Fruit fly (Drosophila melanogaster) whole organism, embryonic: Measurements from ENCODE around the gene CG12123.
A peak's percentile ranks its signal among the peaks of the same experiment; 100 is the strongest.

Source experiments
- B-H2 ChIP-seq: fragments of 200-800 bp; sonication (Bioruptor generic); optimal IDR thresholded peaks from 2 replicates; lab custom pipeline; 2018; ENCODE audit warnings: missing biosample characterization, mild to moderate bottlenecking, missing genetic modification characterization
- CG11247 ChIP-seq: fragments of 200-800 bp; sonication (Bioruptor generic); IDR thresholded peaks from 2 replicates; pipeline ENCODE4 v1.3.6; 2022; ENCODE audit warnings: missing biosample characterization, missing genetic modification characterization
- CG12219 ChIP-seq: fragments of 200-800 bp; sonication (Bioruptor generic); optimal IDR thresholded peaks from 3 replicates; lab custom pipeline; 2018; ENCODE audit warnings: missing biosample characterization, mild to moderate bottlenecking, missing genetic modification characterization
- CG12391 ChIP-seq: fragments of 200-800 bp; sonication (Bioruptor generic); optimal IDR thresholded peaks from 3 replicates; lab custom pipeline; 2018; ENCODE audit warnings: missing biosample characterization, mild to moderate bottlenecking, missing genetic modification characterization, moderate library complexity
- CG12744 ChIP-seq: fragments of 200-800 bp; sonication (Bioruptor generic); optimal IDR thresholded peaks from 2 replicates; lab custom pipeline; 2016; ENCODE audit warnings: missing biosample characterization, missing genetic modification characterization
- CG13624 ChIP-seq: fragments of 200-800 bp; sonication (Bioruptor generic); optimal IDR thresholded peaks from 2 replicates; lab custom pipeline; 2016; ENCODE audit warnings: missing biosample characterization, missing genetic modification characterization
- CG14667 ChIP-seq: fragments of 200-800 bp; sonication (Bioruptor generic); IDR thresholded peaks from 2 replicates; pipeline ENCODE4 v1.3.6; 2022; ENCODE audit warnings: missing biosample characterization, missing genetic modification characterization
- CG14965 ChIP-seq: fragments of 200-800 bp; sonication (Bioruptor generic); optimal IDR thresholded peaks from 2 replicates; lab custom pipeline; 2016; ENCODE audit warnings: missing biosample characterization, missing genetic modification characterization, borderline replicate concordance
- CG15073 ChIP-seq: fragments of 200-800 bp; sonication (Bioruptor generic); optimal IDR thresholded peaks from 2 replicates; lab custom pipeline; 2016; ENCODE audit warnings: missing biosample characterization, missing genetic modification characterization
- CG17328 ChIP-seq: fragments of 200-800 bp; sonication (Bioruptor generic); IDR thresholded peaks from 2 replicates; pipeline ENCODE4 v1.3.6; 2022; ENCODE audit warnings: missing biosample characterization, missing genetic modification characterization
- CG17568 ChIP-seq: fragments of 200-800 bp; sonication (Bioruptor generic); optimal IDR thresholded peaks from 2 replicates; lab custom pipeline; 2018; ENCODE audit warnings: missing biosample characterization, mild to moderate bottlenecking, missing genetic modification characterization, moderate library complexity
- CG17829 ChIP-seq: fragments of 200-800 bp; optimal IDR thresholded peaks from 2 replicates; lab custom pipeline; 2019; ENCODE audit warnings: missing biosample characterization, mild to moderate bottlenecking, missing genetic modification characterization, moderate library complexity
- CG2116 ChIP-seq: fragments of 200-800 bp; sonication (Bioruptor generic); optimal IDR thresholded peaks from 3 replicates; lab custom pipeline; 2018; ENCODE audit warnings: missing biosample characterization, mild to moderate bottlenecking, missing genetic modification characterization
- CG2199 ChIP-seq: fragments of 200-800 bp; sonication (Bioruptor generic); IDR thresholded peaks from 3 replicates; pipeline ENCODE4 v1.3.6; 2022; ENCODE audit warnings: missing biosample characterization, missing genetic modification characterization
- CG2889 ChIP-seq: fragments of 200-800 bp; sonication (Bioruptor generic); IDR thresholded peaks from 3 replicates; pipeline ENCODE4 v1.3.6; 2022; ENCODE audit warnings: missing biosample characterization, missing genetic modification characterization
- CG32772 ChIP-seq: fragments of 200-800 bp; sonication (Bioruptor generic); IDR thresholded peaks from 2 replicates; pipeline ENCODE4 v1.3.6; 2022; ENCODE audit warnings: missing biosample characterization, missing genetic modification characterization
- CG4617 ChIP-seq: fragments of 200-800 bp; sonication (Bioruptor generic); optimal IDR thresholded peaks from 3 replicates; lab custom pipeline; 2016; ENCODE audit warnings: missing biosample characterization, missing genetic modification characterization, borderline replicate concordance
- CG4854 ChIP-seq: fragments of 200-800 bp; sonication (Bioruptor generic); optimal IDR thresholded peaks from 2 replicates; lab custom pipeline; 2016; ENCODE audit warnings: missing biosample characterization, missing genetic modification characterization, inconsistent platforms
- CG6254 ChIP-seq: fragments of 200-800 bp; sonication (Bioruptor generic); optimal IDR thresholded peaks from 3 replicates; lab custom pipeline; 2017; ENCODE audit warnings: mild to moderate bottlenecking, missing biosample characterization, missing genetic modification reagents, missing genetic modification characterization
- CG6654 ChIP-seq: fragments of 200-800 bp; sonication (Bioruptor generic); optimal IDR thresholded peaks from 2 replicates; lab custom pipeline; 2017; ENCODE audit warnings: missing biosample characterization, mild to moderate bottlenecking, missing genetic modification characterization
- CG7372 ChIP-seq: fragments of 200-800 bp; sonication (Bioruptor generic); IDR thresholded peaks from 2 replicates; pipeline ENCODE4 v1.3.6; 2022; ENCODE audit warnings: missing biosample characterization, missing genetic modification characterization
- CG9817 ChIP-seq: fragments of 200-800 bp; sonication (Bioruptor generic); optimal IDR thresholded peaks from 2 replicates; lab custom pipeline; 2018; ENCODE audit warnings: missing biosample characterization, mild to moderate bottlenecking, missing genetic modification characterization, moderate library complexity
- CHES-1-like ChIP-seq: fragments of 200-800 bp; sonication (Bioruptor generic); optimal IDR thresholded peaks from 2 replicates; lab custom pipeline; 2016; ENCODE audit warnings: missing biosample characterization, missing genetic modification characterization
- CkIIα-i1 ChIP-seq: fragments of 200-800 bp; sonication (Bioruptor generic); IDR thresholded peaks from 2 replicates; pipeline ENCODE4 v1.3.6; 2022; ENCODE audit warnings: missing biosample characterization, missing genetic modification characterization
- Ets97D ChIP-seq: fragments of 200-800 bp; sonication (Bioruptor generic); optimal IDR thresholded peaks from 3 replicates; lab custom pipeline; 2016; ENCODE audit warnings: missing biosample characterization, missing genetic modification characterization
- Fer2 ChIP-seq: fragments of 200-800 bp; sonication (Bioruptor generic); optimal IDR thresholded peaks from 2 replicates; lab custom pipeline; 2018; ENCODE audit warnings: missing biosample characterization, mild to moderate bottlenecking, missing genetic modification characterization, moderate library complexity
- HmgD ChIP-seq: fragments of 200-800 bp; sonication (Bioruptor generic); optimal IDR thresholded peaks from 3 replicates; lab custom pipeline; 2016; ENCODE audit warnings: missing biosample characterization, missing genetic modification characterization
- Scr ChIP-seq: fragments of 200-800 bp; sonication (Bioruptor generic); IDR thresholded peaks from 2 replicates; pipeline ENCODE4 v1.3.6; 2022; ENCODE audit warnings: missing biosample characterization, missing genetic modification characterization; ENCODE audit not compliant: partially characterized antibody
- Sin3A ChIP-seq: fragments of >200 bp; optimal IDR thresholded peaks from 2 replicates; lab custom pipeline; 2018
- al ChIP-seq: fragments of 200-800 bp; sonication (Bioruptor generic); IDR thresholded peaks from 2 replicates; pipeline ENCODE4 v1.3.6; 2022; ENCODE audit warnings: missing biosample characterization, missing genetic modification characterization
- bab2 ChIP-seq: fragments of 200-800 bp; sonication (Bioruptor generic); optimal IDR thresholded peaks from 2 replicates; lab custom pipeline; 2016; ENCODE audit warnings: missing biosample characterization, missing genetic modification characterization
- bsh ChIP-seq, 2 experiments: fragments of 200-800 bp; sonication (Bioruptor generic); optimal IDR thresholded peaks; 2 replicates each; lab custom pipeline; 2017 to 2018; ENCODE audit warnings: mild to moderate bottlenecking in 2 of 2, missing biosample characterization in 2 of 2, missing genetic modification characterization in 2 of 2, moderate library complexity in 1 of 2
- crc ChIP-seq: fragments of 200-800 bp; sonication (Bioruptor generic); optimal IDR thresholded peaks from 2 replicates; lab custom pipeline; 2016; ENCODE audit warnings: missing biosample characterization, missing genetic modification characterization
- crp ChIP-seq, 2 experiments: fragments of 200-800 bp; sonication (Bioruptor generic); optimal IDR thresholded peaks; 2 replicates in 1 of 2; 3 replicates in 1 of 2; lab custom pipeline; 2017; ENCODE audit warnings: missing biosample characterization in 2 of 2, missing genetic modification characterization in 2 of 2, mild to moderate bottlenecking in 1 of 2, moderate library complexity in 1 of 2
- fd102C ChIP-seq: fragments of 200-800 bp; sonication (Bioruptor generic); optimal IDR thresholded peaks from 2 replicates; lab custom pipeline; 2018; ENCODE audit warnings: missing biosample characterization, mild to moderate bottlenecking, missing genetic modification characterization, moderate library complexity
- fd96Cb ChIP-seq: fragments of 200-800 bp; sonication (Bioruptor generic); optimal IDR thresholded peaks from 2 replicates; lab custom pipeline; 2018; ENCODE audit warnings: missing biosample characterization, mild to moderate bottlenecking, missing genetic modification characterization, moderate library complexity
- gem ChIP-seq: fragments of 200-800 bp; sonication (Bioruptor generic); optimal IDR thresholded peaks from 2 replicates; lab custom pipeline; 2019; ENCODE audit warnings: missing biosample characterization, mild to moderate bottlenecking, missing genetic modification characterization, moderate library complexity
- gsb-n ChIP-seq: fragments of 200-800 bp; sonication (Bioruptor generic); optimal IDR thresholded peaks from 3 replicates; lab custom pipeline; 2018; ENCODE audit warnings: missing biosample characterization, mild to moderate bottlenecking, missing genetic modification characterization
- kni ChIP-seq: fragments of 200-800 bp; sonication (Bioruptor generic); optimal IDR thresholded peaks from 3 replicates; lab custom pipeline; 2017; ENCODE audit warnings: mild to moderate bottlenecking, missing biosample characterization, missing genetic modification reagents, missing genetic modification characterization
- peb ChIP-seq: fragments of 200-800 bp; sonication (Bioruptor generic); IDR thresholded peaks from 2 replicates; pipeline ENCODE4 v1.3.6; 2022; ENCODE audit warnings: missing biosample characterization, missing genetic modification characterization
- pita ChIP-seq: fragments of 200-800 bp; sonication (Bioruptor generic); optimal IDR thresholded peaks from 2 replicates; lab custom pipeline; 2017; ENCODE audit warnings: missing biosample characterization, mild to moderate bottlenecking, missing genetic modification characterization
- pros ChIP-seq: fragments of 200-800 bp; sonication (Bioruptor generic); optimal IDR thresholded peaks from 3 replicates; lab custom pipeline; 2019; ENCODE audit warnings: missing biosample characterization, mild to moderate bottlenecking, missing genetic modification characterization, moderate library complexity
- sens ChIP-seq: fragments of 200-800 bp; sonication (Bioruptor generic); peaks from one replicate; lab custom pipeline; 2016; ENCODE audit warnings: missing biosample characterization, missing genetic modification characterization
- sna ChIP-seq: fragments of 200-800 bp; sonication (Bioruptor generic); IDR thresholded peaks from 2 replicates; pipeline ENCODE4 v1.3.6; 2022; ENCODE audit warnings: missing biosample characterization, missing genetic modification characterization; ENCODE audit not compliant: partially characterized antibody
- sob ChIP-seq: fragments of 200-800 bp; sonication (Bioruptor generic); IDR thresholded peaks from 2 replicates; pipeline ENCODE4 v1.3.6; 2022; ENCODE audit warnings: missing biosample characterization, missing genetic modification characterization
- tin ChIP-seq: fragments of 200-800 bp; sonication (Bioruptor generic); optimal IDR thresholded peaks from 3 replicates; lab custom pipeline; 2016; ENCODE audit warnings: missing biosample characterization, missing genetic modification characterization
- wdn ChIP-seq: fragments of 200-800 bp; sonication (Bioruptor generic); IDR thresholded peaks from 2 replicates; pipeline ENCODE4 v1.3.6; 2022; ENCODE audit warnings: missing biosample characterization, missing genetic modification characterization
- z ChIP-seq: fragments of 200-800 bp; sonication (Bioruptor generic); IDR thresholded peaks from 3 replicates; pipeline ENCODE4 v1.3.6; 2022; ENCODE audit warnings: missing biosample characterization, missing genetic modification characterization

CG12123 gene

dm6 chrX:8437285-8438110 lies 4.7 kb downstream of the CG12123 start, which contains the start of gene Miga (continued):
- TF ChIP-seq B-H2 (no peak), gsb-n (peak; percentile 33), fd102C (GFP tag; lab: Kevin White, UChicago) (no peak), CG6254 (GFP tag; lab: Kevin White, UChicago) (no peak), pita (no peak), pros (peak; percentile 72), al (GFP tag; lab: Robert Waterston, UW) (no peak), CG13624 (GFP tag; lab: Kevin White, UChicago) (no peak), CG15073 (GFP tag; lab: Kevin White, UChicago) (no peak), CG7372 (no peak), sna (GFP tag; lab: Robert Waterston, UW) (0 out of 2 replicates have a peak, but pooled peaks have one; percentile 27)

DNA sequence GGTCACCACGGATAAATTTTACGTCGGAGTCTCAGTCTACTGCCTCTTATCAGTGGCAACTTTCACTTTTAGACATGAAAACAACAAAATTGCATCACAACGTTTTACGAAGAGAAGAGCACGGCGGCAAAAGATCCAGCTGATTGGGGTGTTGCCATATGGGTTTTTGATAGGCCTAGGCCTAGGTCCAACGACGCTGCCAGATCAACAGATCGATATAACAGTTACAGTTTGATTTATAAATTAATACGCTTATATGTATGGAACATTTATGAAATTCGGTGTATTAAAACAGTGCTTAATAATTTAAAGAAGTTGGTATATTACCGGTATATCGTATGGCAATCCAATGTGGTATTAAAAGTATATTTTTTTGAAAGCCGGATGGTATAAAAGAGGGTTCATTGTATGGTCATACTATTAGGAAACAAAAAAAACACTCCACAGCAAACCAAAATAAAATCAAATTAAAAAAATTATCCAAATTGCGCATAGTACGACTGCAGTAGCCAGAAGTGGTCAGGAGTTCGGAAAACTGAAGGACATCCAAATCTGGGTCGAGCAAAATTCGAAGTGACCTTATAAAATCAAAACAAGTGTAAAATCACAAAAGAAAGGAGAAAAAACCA lies 5.4 kb downstream of the CG12123 start, which contains the start of gene CG1440:
CG1440 (plus strand) TSS at position 402 of the 629 bp plus-strand sequence.
- TF ChIP-seq CG32772: peak; percentile 35; the same call in 1 of the 2 replicates
- TF ChIP-seq CG12219 (GFP tag; lab: Kevin White, UChicago): no peak
- no peak for TF ChIP-seq gem (tag; lab: Kevin White, UChicago)
- TF ChIP-seq Sin3A (lab: Kevin White, UChicago): peak; percentile 17
- peak in 1 of 2 experiments; percentile 46 for TF ChIP-seq bsh (GFP tag; optimal IDR thresholded peaks at IDR 0.05; lab: Kevin White, UChicago)
- TF ChIP-seq kni: no peak
- no peak for TF ChIP-seq CG2199 (GFP tag; lab: Robert Waterston, UW)
- TF ChIP-seq CG12744 (GFP tag; lab: Kevin White, UChicago): no peak
- TF ChIP-seq sob (GFP tag; lab: Robert Waterston, UW): 0 out of 2 replicates have a peak, but pooled peaks have one; percentile 34
- no peak for TF ChIP-seq CG11247 (GFP tag; lab: Robert Waterston, UW)
- TF ChIP-seq crp (GFP tag; optimal IDR thresholded peaks at IDR 0.05; lab: Kevin White, UChicago): peak; percentile 19 to 92
- TF ChIP-seq sens (GFP tag; lab: Kevin White, UChicago): peak; percentile 86
- TF ChIP-seq CG2116 (GFP tag; lab: Kevin White, UChicago): peak; percentile 44
- no peak for TF ChIP-seq wdn
- no peak for TF ChIP-seq Scr
- TF ChIP-seq crc: no peak
- TF ChIP-seq bab2: peak; percentile 30
- no peak for TF ChIP-seq HmgD (GFP tag; lab: Kevin White, UChicago)
- TF ChIP-seq CG4617 (GFP tag; lab: Kevin White, UChicago): peak; percentile 20
- TF ChIP-seq CHES-1-like (GFP tag; lab: Kevin White, UChicago): no peak
- peak; percentile 16 for TF ChIP-seq CG17829 (tag; lab: Kevin White, UChicago)
- no peak for TF ChIP-seq CG14667 (GFP tag; lab: Robert Waterston, UW)
- no peak for TF ChIP-seq CG14965 (GFP tag; lab: Kevin White, UChicago)
- TF ChIP-seq CkIIα-i1 (GFP tag; lab: Robert Waterston, UW): no peak
- TF ChIP-seq fd96Cb (tag; lab: Kevin White, UChicago): no peak
- no peak for TF ChIP-seq z (GFP tag; lab: Robert Waterston, UW)
- no peak for TF ChIP-seq tin (GFP tag; lab: Kevin White, UChicago)
- no peak for TF ChIP-seq CG6654 (GFP tag; lab: Kevin White, UChicago)
- peak; percentile 84 for TF ChIP-seq Ets97D (GFP tag; lab: Kevin White, UChicago)
- 0 out of 3 replicates have a peak, but pooled peaks have one; percentile 31 for TF ChIP-seq CG2889
- no peak for TF ChIP-seq CG4854 (GFP tag; lab: Kevin White, UChicago)
- TF ChIP-seq CG17568 (GFP tag; lab: Kevin White, UChicago): no peak
- TF ChIP-seq CG17328 (GFP tag; lab: Robert Waterston, UW): no peak
- peak; percentile 66 for TF ChIP-seq CG12391
- TF ChIP-seq CG9817: no peak
- no peak for TF ChIP-seq peb (GFP tag; lab: Robert Waterston, UW)
- TF ChIP-seq Fer2 (tag; lab: Kevin White, UChicago): no peak
